Worm (Caenorhabditis elegans): ENCODE results near the gene lep-2.
A peak's percentile ranks its signal among the peaks of the same experiment; 100 is the strongest.

lep-2 gene

DNA sequence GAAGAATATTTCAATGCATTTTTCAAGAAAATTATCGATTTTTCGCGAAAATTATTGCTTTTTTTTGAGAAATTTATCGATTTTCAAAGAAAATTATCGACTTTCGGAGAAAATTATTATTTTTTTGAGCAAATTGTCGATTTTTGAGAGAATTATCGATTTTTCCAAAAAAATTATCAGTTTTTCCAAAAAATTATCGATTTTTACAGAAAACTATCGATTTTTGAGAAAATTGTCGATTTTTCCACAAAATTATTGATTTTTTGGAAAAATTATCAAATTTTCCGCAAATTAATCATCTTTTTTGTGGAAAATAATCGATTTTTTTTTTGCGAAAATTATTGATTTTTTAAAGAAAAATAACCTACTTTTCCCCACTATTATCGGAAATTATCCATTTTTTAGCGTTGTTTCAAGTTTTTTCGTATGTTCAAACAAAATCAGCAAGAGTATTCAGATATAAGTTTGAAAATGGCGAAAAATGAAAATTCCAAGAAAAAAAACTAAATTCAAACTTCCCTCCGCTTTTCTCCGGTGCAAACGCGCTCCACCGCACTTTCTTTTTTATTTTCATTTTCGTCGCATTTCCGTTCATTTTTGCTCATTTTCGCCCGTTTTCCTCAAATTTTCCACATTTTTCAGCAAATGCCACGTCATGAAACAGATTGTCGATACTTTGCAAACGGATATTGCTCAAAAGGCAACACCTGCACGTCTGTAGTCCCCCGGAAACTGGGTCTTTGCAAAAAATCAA is at the start of gene lep-2:
lep-2 (plus strand) TSS at position 637 of the 754 bp plus-strand sequence.
- TF ChIP-seq fos-1 (tag; optimal IDR thresholded peaks at IDR 0.05) (no peak), egl-27 (tag; optimal IDR thresholded peaks at IDR 0.05) (no peak), sea-2 (GFP tag; optimal IDR thresholded peaks at IDR 0.05) (no peak), ztf-4 (tag; optimal IDR thresholded peaks at IDR 0.05) (no peak), unc-62 (GFP tag; optimal IDR thresholded peaks at IDR 0.05) (no peak), ZK546.5 (tag; optimal IDR thresholded peaks at IDR 0.05) (no peak), skn-1 (tag; optimal IDR thresholded peaks at IDR 0.05) (no peak), jun-1 (tag; optimal IDR thresholded peaks at IDR 0.05) (no peak), nhr-11 (tag; optimal IDR thresholded peaks at IDR 0.05) (no peak), R02D3.7 (tag; optimal IDR thresholded peaks at IDR 0.05) (no peak), ceh-28 (tag; optimal IDR thresholded peaks at IDR 0.05) (peak; percentile 96), nhr-67 (tag; optimal IDR thresholded peaks at IDR 0.05) (no peak), ceh-82 (tag; optimal IDR thresholded peaks at IDR 0.05) (no peak), elt-3 (tag; optimal IDR thresholded peaks at IDR 0.05) (no peak), nhr-12 (tag; optimal IDR thresholded peaks at IDR 0.05) (no peak), egl-5 (tag; optimal IDR thresholded peaks at IDR 0.05) (no peak), elt-2 (tag; optimal IDR thresholded peaks at IDR 0.05) (no peak), nfya-1 (tag; optimal IDR thresholded peaks at IDR 0.05; ENCODE audit: insufficient read depth) (peak; percentile 4), fkh-2 (tag; optimal IDR thresholded peaks at IDR 0.05) (no peak), mml-1 (tag; optimal IDR thresholded peaks at IDR 0.05) (no peak), ceh-16 (tag; optimal IDR thresholded peaks at IDR 0.05) (no peak), lin-15B (tag; optimal IDR thresholded peaks at IDR 0.05) (peak; percentile 40), nhr-28 (tag; optimal IDR thresholded peaks at IDR 0.05) (no peak), lsy-12 (tag; optimal IDR thresholded peaks at IDR 0.05) (no peak), nhr-77 (tag; optimal IDR thresholded peaks at IDR 0.05) (no peak), tbx-2 (tag; optimal IDR thresholded peaks at IDR 0.05) (no peak), ama-1 (optimal IDR thresholded peaks at IDR 0.05) (no peak)

DNA sequence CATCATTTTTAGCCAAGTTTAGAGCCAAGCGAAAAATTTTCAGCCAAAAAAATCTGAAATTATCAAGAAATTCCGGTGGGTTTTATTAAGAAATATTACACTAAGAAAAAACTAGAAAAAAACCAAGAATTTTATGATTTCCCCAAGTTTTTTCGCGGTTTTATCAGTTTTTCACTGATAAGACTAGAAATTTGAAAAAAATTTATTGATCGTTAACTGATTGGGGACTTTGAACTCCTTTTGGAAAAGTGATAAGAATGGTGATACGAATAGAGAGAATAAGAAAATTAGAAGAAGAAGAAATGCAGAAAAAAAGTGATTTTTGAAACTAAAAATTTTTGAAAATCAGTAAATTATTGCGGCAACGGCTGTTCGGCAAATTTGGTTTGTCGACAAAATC is 46.5 kb upstream of the lep-2 start, which contains the start of gene faah-3:
faah-3 (minus strand) TSS at position 53 of the 400 bp plus-strand sequence.
- TF ChIP-seq lin-15B (tag; optimal IDR thresholded peaks at IDR 0.05) (no peak), lsy-12 (tag; optimal IDR thresholded peaks at IDR 0.05) (no peak), zag-1 (tag; optimal IDR thresholded peaks at IDR 0.05) (no peak), nfya-1 (tag; optimal IDR thresholded peaks at IDR 0.05; ENCODE audit: insufficient read depth) (no peak), pqm-1 (tag; optimal IDR thresholded peaks at IDR 0.05) (peak; percentile 87), elt-2 (tag; optimal IDR thresholded peaks at IDR 0.05) (peak; percentile 86), unc-39 (tag; optimal IDR thresholded peaks at IDR 0.05) (no peak), nhr-77 (tag; optimal IDR thresholded peaks at IDR 0.05) (no peak), sea-2 (GFP tag; optimal IDR thresholded peaks at IDR 0.05) (no peak), pha-4 (tag; optimal IDR thresholded peaks at IDR 0.05) (peak; percentile 13)

DNA sequence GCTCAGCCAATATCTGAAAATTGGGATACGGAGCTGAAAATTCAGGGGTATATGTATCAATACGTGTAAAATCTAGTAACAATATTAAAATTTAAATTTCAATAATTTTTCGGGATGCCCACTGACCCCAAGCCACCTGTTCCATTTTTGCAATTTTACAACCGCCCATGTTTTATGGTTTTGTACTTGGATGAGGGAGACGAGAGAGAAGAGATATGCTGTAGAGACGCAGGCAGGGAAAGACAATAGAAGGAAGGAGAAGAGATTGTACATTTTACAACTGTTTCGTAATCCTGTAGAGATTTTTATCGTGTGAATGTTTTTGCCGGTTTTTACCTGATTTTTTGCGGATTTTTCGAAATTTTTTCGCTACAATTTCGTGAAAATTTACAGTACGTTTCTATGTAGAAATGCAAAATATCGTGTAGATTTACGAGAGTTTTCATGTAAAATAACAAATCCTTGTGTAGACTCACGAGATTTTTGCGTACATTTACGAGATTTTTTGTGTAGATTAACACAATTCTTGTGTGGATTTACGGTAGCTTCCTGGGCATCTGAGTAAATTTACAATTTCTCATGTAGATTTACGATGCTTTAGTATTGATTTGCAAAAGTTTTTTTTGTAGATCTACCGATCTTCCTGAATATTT is 42.0 kb upstream of the lep-2 start:
- TF ChIP-seq ztf-11 (tag; optimal IDR thresholded peaks at IDR 0.05) (no peak), nhr-23 (tag; optimal IDR thresholded peaks at IDR 0.05) (peak; percentile 9)

DNA sequence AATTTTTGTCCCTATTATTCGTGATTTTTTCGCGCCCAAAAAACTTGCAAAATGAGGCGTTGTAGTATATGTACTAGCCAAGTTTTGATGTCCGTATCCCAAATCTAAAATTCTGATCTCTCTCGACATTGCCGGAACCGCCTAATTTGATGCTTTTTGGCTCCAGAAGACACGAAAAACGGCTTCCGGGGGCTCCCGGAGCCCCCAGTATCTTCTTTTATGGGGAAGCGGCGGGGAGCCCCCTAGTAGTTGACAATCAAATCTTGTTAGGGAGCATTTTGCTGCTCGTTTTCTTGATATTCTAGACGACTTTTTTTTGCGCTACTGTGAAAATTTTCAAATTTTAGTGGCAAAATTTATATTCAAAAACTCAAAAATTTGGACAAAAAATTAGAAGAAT is 40.5 kb upstream of the lep-2 start:
- no peak for TF ChIP-seq snpc-4 (tag; optimal IDR thresholded peaks at IDR 0.05)
- TF ChIP-seq egl-5 (tag; optimal IDR thresholded peaks at IDR 0.05): no peak
- TF ChIP-seq ceh-28 (tag; optimal IDR thresholded peaks at IDR 0.05): no peak
- no peak for TF ChIP-seq lsy-12 (tag; optimal IDR thresholded peaks at IDR 0.05)

DNA sequence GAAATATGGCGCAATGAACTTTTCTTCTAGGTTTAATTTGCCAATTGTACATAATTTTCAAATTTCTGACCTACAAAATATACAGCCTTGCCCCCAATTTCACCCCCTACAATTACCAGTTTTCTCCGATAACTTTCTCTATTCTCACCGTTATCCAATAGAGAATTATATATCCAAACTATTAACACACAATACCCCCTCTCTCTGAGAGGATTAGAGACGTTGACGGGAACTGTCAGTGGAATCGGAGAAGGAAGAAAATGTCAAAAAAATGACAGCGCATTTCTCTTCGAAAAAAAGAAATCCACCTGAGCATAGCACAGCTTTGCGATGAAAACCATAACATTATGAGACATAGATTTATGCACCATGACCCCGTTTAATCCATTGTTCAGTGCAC is 38.9 kb upstream of the lep-2 start:
- no peak for TF ChIP-seq fkh-2 (tag; optimal IDR thresholded peaks at IDR 0.05)
- TF ChIP-seq ceh-16 (tag; optimal IDR thresholded peaks at IDR 0.05): no peak
- TF ChIP-seq nhr-76 (tag; optimal IDR thresholded peaks at IDR 0.05): no peak
- TF ChIP-seq snpc-4 (tag; optimal IDR thresholded peaks at IDR 0.05): no peak
- no peak for TF ChIP-seq nhr-23 (tag; optimal IDR thresholded peaks at IDR 0.05)
- no peak for TF ChIP-seq ztf-4 (tag; optimal IDR thresholded peaks at IDR 0.05)
- TF ChIP-seq tbx-2 (tag; optimal IDR thresholded peaks at IDR 0.05): no peak
- no peak for TF ChIP-seq hmg-11 (tag; optimal IDR thresholded peaks at IDR 0.05)
- TF ChIP-seq zag-1 (tag; optimal IDR thresholded peaks at IDR 0.05): no peak
- no peak for TF ChIP-seq nhr-77 (tag; optimal IDR thresholded peaks at IDR 0.05)
- TF ChIP-seq elt-3 (tag; optimal IDR thresholded peaks at IDR 0.05): no peak
- TF ChIP-seq nfya-1 (tag; optimal IDR thresholded peaks at IDR 0.05; ENCODE audit: insufficient read depth): no peak
- no peak for TF ChIP-seq sea-2 (GFP tag; optimal IDR thresholded peaks at IDR 0.05)
- TF ChIP-seq jun-1 (tag; optimal IDR thresholded peaks at IDR 0.05): no peak
- no peak for TF ChIP-seq egl-5 (tag; optimal IDR thresholded peaks at IDR 0.05)
- TF ChIP-seq ceh-82 (tag; optimal IDR thresholded peaks at IDR 0.05): no peak
- TF ChIP-seq ceh-28 (tag; optimal IDR thresholded peaks at IDR 0.05): no peak
- no peak for TF ChIP-seq ztf-11 (tag; optimal IDR thresholded peaks at IDR 0.05)
- no peak for TF ChIP-seq daf-12 (tag; optimal IDR thresholded peaks at IDR 0.05)
- TF ChIP-seq nhr-12 (tag; optimal IDR thresholded peaks at IDR 0.05): no peak

Measured in whole organism, L3 larva.